Fruit fly (Drosophila melanogaster) whole organism, prepupa: ENCODE results near the gene CG11768.

Experiments
- CG11902 ChIP-seq: fragments of 200-800 bp; sonication (Bioruptor generic); optimal IDR thresholded peaks from 3 replicates; lab custom pipeline; 2016; ENCODE audit warnings: missing biosample characterization, missing genetic modification characterization
- CG15336 ChIP-seq: fragments of 200-800 bp; sonication (Bioruptor generic); IDR thresholded peaks from 2 replicates; pipeline ENCODE4 v1.3.6; 2022; ENCODE audit warnings: missing biosample characterization, missing genetic modification characterization
- CG1621 ChIP-seq: fragments of 200-800 bp; sonication (Bioruptor generic); optimal IDR thresholded peaks from 3 replicates; lab custom pipeline; 2018; ENCODE audit warnings: missing biosample characterization, mild to moderate bottlenecking, missing genetic modification characterization
- CG3032 ChIP-seq: fragments of 200-800 bp; optimal IDR thresholded peaks from 2 replicates; lab custom pipeline; 2019; ENCODE audit warnings: missing biosample characterization, mild to moderate bottlenecking, missing genetic modification characterization, moderate library complexity
- CG31627 ChIP-seq: fragments of 200-800 bp; sonication (Bioruptor generic); optimal IDR thresholded peaks from 3 replicates; lab custom pipeline; 2016; ENCODE audit warnings: missing biosample characterization, missing genetic modification characterization
- CG34406 ChIP-seq: fragments of 200-800 bp; sonication (Bioruptor generic); optimal IDR thresholded peaks from 3 replicates; lab custom pipeline; 2016; ENCODE audit warnings: missing biosample characterization, missing genetic modification characterization
- CG3919 ChIP-seq: fragments of 200-800 bp; sonication (Bioruptor generic); optimal IDR thresholded peaks from 3 replicates; lab custom pipeline; 2016; ENCODE audit warnings: missing biosample characterization, missing genetic modification characterization
- CG4318 ChIP-seq: fragments of 200-800 bp; sonication (Bioruptor generic); optimal IDR thresholded peaks from 3 replicates; lab custom pipeline; 2017; ENCODE audit warnings: missing biosample characterization, mild to moderate bottlenecking, missing genetic modification characterization
- CG6163 ChIP-seq: fragments of 200-800 bp; sonication (Bioruptor generic); IDR thresholded peaks from 3 replicates; pipeline ENCODE4 v1.3.6; 2022; ENCODE audit warnings: missing biosample characterization, missing genetic modification characterization
- CG6276 ChIP-seq: fragments of 200-800 bp; sonication (Bioruptor generic); optimal IDR thresholded peaks from 2 replicates; lab custom pipeline; 2017; ENCODE audit warnings: missing biosample characterization, mild to moderate bottlenecking, missing genetic modification characterization
- CG6808 ChIP-seq: fragments of 200-800 bp; sonication (Bioruptor generic); optimal IDR thresholded peaks from 3 replicates; lab custom pipeline; 2017; ENCODE audit warnings: missing biosample characterization, missing genetic modification characterization, mild to moderate bottlenecking, moderate library complexity, missing genetic modification reagents
- CG6854 ChIP-seq: fragments of 200-800 bp; sonication (Bioruptor generic); optimal IDR thresholded peaks from 2 replicates; lab custom pipeline; 2017; ENCODE audit warnings: missing biosample characterization, mild to moderate bottlenecking, missing genetic modification characterization
- CG7368 ChIP-seq: fragments of 200-800 bp; sonication (Bioruptor generic); optimal IDR thresholded peaks from 3 replicates; lab custom pipeline; 2016; ENCODE audit warnings: missing biosample characterization, missing genetic modification characterization
- CG8119 ChIP-seq: fragments of 200-800 bp; sonication (Bioruptor generic); IDR thresholded peaks from 3 replicates; pipeline ENCODE4 v1.3.6; 2022; ENCODE audit warnings: missing biosample characterization, missing genetic modification characterization
- CG8319 ChIP-seq: fragments of 200-800 bp; sonication (Bioruptor generic); optimal IDR thresholded peaks from 3 replicates; lab custom pipeline; 2016; ENCODE audit warnings: missing biosample characterization, missing genetic modification characterization
- CG8632 ChIP-seq: fragments of 200-800 bp; sonication (Bioruptor generic); optimal IDR thresholded peaks from 3 replicates; lab custom pipeline; 2016; ENCODE audit warnings: missing biosample characterization, missing genetic modification characterization
- CG9139 ChIP-seq: fragments of 200-800 bp; sonication (Bioruptor generic); optimal IDR thresholded peaks from 3 replicates; lab custom pipeline; 2017; ENCODE audit warnings: missing biosample characterization, mild to moderate bottlenecking, missing genetic modification characterization
- Eip75B ChIP-seq: fragments of 200-800 bp; sonication (Bioruptor generic); optimal IDR thresholded peaks from 3 replicates; lab custom pipeline; 2016; ENCODE audit warnings: missing biosample characterization, missing genetic modification characterization
- Eip78C ChIP-seq: fragments of 200-800 bp; sonication (Bioruptor generic); peaks from one replicate; lab custom pipeline; 2016; ENCODE audit warnings: missing biosample characterization, missing genetic modification characterization
- Eip93F ChIP-seq: fragments of 200-800 bp; sonication (Bioruptor generic); optimal IDR thresholded peaks from 2 replicates; lab custom pipeline; 2016; ENCODE audit warnings: missing biosample characterization, mild to moderate bottlenecking, missing genetic modification characterization
- Ets96B ChIP-seq: fragments of 200-800 bp; optimal IDR thresholded peaks from 2 replicates; lab custom pipeline; 2019; ENCODE audit warnings: missing biosample characterization, mild to moderate bottlenecking, missing genetic modification characterization, moderate library complexity
- Gug ChIP-seq: fragments of 200-800 bp; sonication (Bioruptor generic); IDR thresholded peaks from 2 replicates; pipeline ENCODE4 v1.3.6; 2022; ENCODE audit warnings: missing biosample characterization, missing genetic modification characterization
- Hr39 ChIP-seq: fragments of 200-800 bp; sonication (Bioruptor generic); optimal IDR thresholded peaks from 2 replicates; lab custom pipeline; 2016; ENCODE audit warnings: missing biosample characterization, missing genetic modification characterization
- Lpt ChIP-seq: fragments of 200-800 bp; sonication (Bioruptor generic); optimal IDR thresholded peaks from 3 replicates; lab custom pipeline; 2016; ENCODE audit warnings: missing biosample characterization, missing genetic modification characterization
- OdsH ChIP-seq: fragments of 200-800 bp; sonication (Bioruptor generic); optimal IDR thresholded peaks from 3 replicates; lab custom pipeline; 2016; ENCODE audit warnings: missing biosample characterization, missing genetic modification characterization
- Smox ChIP-seq: fragments of 200-800 bp; sonication (Bioruptor generic); optimal IDR thresholded peaks from 3 replicates; lab custom pipeline; 2016; ENCODE audit warnings: missing biosample characterization, missing genetic modification characterization
- Sox102F ChIP-seq: fragments of 200-800 bp; sonication (Bioruptor generic); optimal IDR thresholded peaks from 2 replicates; lab custom pipeline; 2016; ENCODE audit warnings: missing biosample characterization, mild to moderate bottlenecking, missing genetic modification characterization
- Sox14 ChIP-seq: fragments of 200-800 bp; sonication (Bioruptor generic); optimal IDR thresholded peaks from 3 replicates; lab custom pipeline; 2016; ENCODE audit warnings: missing biosample characterization, missing genetic modification characterization
- achi ChIP-seq: fragments of 200-800 bp; sonication (Bioruptor generic); optimal IDR thresholded peaks from 3 replicates; lab custom pipeline; 2016; ENCODE audit warnings: missing biosample characterization, missing genetic modification characterization
- cyc ChIP-seq: fragments of 200-800 bp; sonication (Bioruptor generic); optimal IDR thresholded peaks from 3 replicates; lab custom pipeline; 2016; ENCODE audit warnings: missing biosample characterization, missing genetic modification characterization
- dsx ChIP-seq: fragments of 200-800 bp; optimal IDR thresholded peaks from 3 replicates; lab custom pipeline; 2019; ENCODE audit warnings: missing biosample characterization, mild to moderate bottlenecking, missing genetic modification characterization, moderate library complexity; ENCODE audit not compliant: poor library complexity, severe bottlenecking
- eg ChIP-seq: fragments of 200-800 bp; sonication (Bioruptor generic); IDR thresholded peaks from 3 replicates; pipeline ENCODE4 v1.3.6; 2022; ENCODE audit warnings: missing biosample characterization, missing genetic modification characterization
- fkh ChIP-seq: fragments of 200-800 bp; sonication (Bioruptor generic); optimal IDR thresholded peaks from 3 replicates; lab custom pipeline; 2017; ENCODE audit warnings: missing biosample characterization, mild to moderate bottlenecking, missing genetic modification characterization, moderate library complexity
- lz ChIP-seq: fragments of 200-800 bp; sonication (Bioruptor generic); optimal IDR thresholded peaks from 3 replicates; lab custom pipeline; 2016; ENCODE audit warnings: missing biosample characterization, missing genetic modification characterization
- net ChIP-seq: fragments of 200-800 bp; sonication (Bioruptor generic); optimal IDR thresholded peaks from 3 replicates; lab custom pipeline; 2016; ENCODE audit warnings: missing biosample characterization, missing genetic modification characterization
- salr ChIP-seq, 2 experiments: fragments of 200-800 bp; sonication (Bioruptor generic); optimal IDR thresholded peaks; 3 replicates each; lab custom pipeline; 2016 to 2018; ENCODE audit warnings: missing biosample characterization in 2 of 2, missing genetic modification characterization in 2 of 2, mild to moderate bottlenecking in 1 of 2
- spab ChIP-seq: fragments of 200-800 bp; sonication (Bioruptor generic); optimal IDR thresholded peaks from 2 replicates; lab custom pipeline; 2017; ENCODE audit warnings: missing biosample characterization, mild to moderate bottlenecking, missing genetic modification characterization, missing genetic modification reagents
- topi ChIP-seq: fragments of 200-800 bp; sonication (Bioruptor generic); optimal IDR thresholded peaks from 3 replicates; lab custom pipeline; 2016; ENCODE audit warnings: missing biosample characterization, missing genetic modification characterization

Gene CG11768

DNA sequence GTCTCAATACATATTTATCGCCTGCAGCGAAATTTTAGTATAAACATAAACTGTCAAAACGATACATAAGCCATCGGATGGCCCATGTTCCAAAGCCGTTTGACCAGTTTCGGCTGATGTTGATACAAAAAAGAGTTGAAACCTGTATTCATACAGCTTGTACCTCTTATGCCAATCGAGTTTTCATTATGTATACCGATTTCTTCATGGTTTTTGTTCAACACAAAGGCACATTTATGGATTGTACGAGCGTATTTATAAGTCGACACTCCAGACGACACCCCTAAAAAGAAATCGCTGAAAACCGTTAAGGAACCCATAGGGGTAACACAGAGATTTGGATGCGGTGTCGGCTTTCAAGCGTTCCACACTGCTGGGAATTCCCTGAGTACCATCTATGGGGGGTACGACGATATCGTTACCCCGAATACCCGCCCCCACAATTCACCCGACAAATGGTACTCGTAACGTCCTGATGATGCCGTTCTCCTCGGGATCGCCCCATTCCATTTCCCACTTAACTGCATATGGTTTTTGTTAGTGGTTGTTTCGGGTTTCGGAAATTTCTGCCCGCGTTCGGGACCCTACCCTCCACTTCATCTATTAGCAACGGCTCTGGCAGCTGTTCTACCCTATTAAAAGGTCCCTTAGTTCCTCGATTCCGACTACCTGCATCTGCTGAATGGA, 40.0 kb upstream of the CG11768 start (continued):
- TF ChIP-seq topi (GFP tag; lab: Kevin White, UChicago) (no peak), CG6163 (GFP tag; lab: Robert Waterston, UW) (peak; percentile 12; the same call in 1 of the 3 replicates), Eip78C (peak; percentile 77), CG34406 (GFP tag; lab: Kevin White, UChicago) (no peak), CG8632 (GFP tag; lab: Kevin White, UChicago) (no peak), OdsH (GFP tag; lab: Kevin White, UChicago) (no peak), CG7368 (GFP tag; lab: Kevin White, UChicago) (no peak), CG3919 (no peak), CG31627 (GFP tag; lab: Kevin White, UChicago) (no peak), salr (GFP tag; optimal IDR thresholded peaks at IDR 0.05; lab: Kevin White, UChicago) (no peak), Ets96B (no peak), Eip75B (GFP tag; lab: Kevin White, UChicago) (no peak), lz (GFP tag; lab: Kevin White, UChicago) (no peak), achi (GFP tag; lab: Kevin White, UChicago) (no peak), CG15336 (GFP tag; lab: Robert Waterston, UW) (no peak), net (GFP tag; lab: Kevin White, UChicago) (no peak), CG9139 (GFP tag; lab: Kevin White, UChicago) (no peak), cyc (GFP tag; lab: Kevin White, UChicago) (no peak), CG4318 (GFP tag; lab: Kevin White, UChicago) (no peak), Sox102F (no peak), CG3032 (tag; lab: Kevin White, UChicago) (no peak), fkh (GFP tag; lab: Kevin White, UChicago) (peak; percentile 6), Smox (no peak), CG1621 (tag; lab: Kevin White, UChicago) (no peak), spab (GFP tag; lab: Kevin White, UChicago) (no peak), CG8319 (GFP tag; lab: Kevin White, UChicago) (no peak), eg (GFP tag; lab: Robert Waterston, UW) (no peak), Sox14 (GFP tag; lab: Kevin White, UChicago) (no peak), Hr39 (no peak), CG6276 (GFP tag; lab: Kevin White, UChicago) (no peak), CG6808 (no peak), CG11902 (GFP tag; lab: Kevin White, UChicago) (no peak), Gug (GFP tag; lab: Robert Waterston, UW) (no peak)

DNA sequence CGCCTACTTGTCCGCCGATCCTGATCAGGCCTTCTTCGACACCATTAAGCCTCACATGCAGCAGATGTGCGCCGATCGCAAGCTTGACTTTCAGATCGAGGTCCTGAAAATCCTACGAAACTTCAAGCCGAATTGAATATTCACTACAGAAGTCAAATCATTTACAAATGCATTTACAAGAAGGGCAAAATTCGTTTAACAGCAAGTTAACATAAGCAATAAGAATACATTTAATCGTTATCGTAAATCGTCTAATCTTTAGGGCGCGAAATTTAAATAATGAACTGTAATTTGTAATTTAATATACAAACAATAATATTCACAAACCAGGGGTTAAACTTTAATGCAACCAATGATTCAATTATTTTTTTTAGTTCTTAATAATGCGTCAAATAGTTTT, 39.0 kb upstream of the CG11768 start:
- TF ChIP-seq CG4318 (GFP tag; lab: Kevin White, UChicago): no peak
- TF ChIP-seq CG7368 (GFP tag; lab: Kevin White, UChicago): no peak
- TF ChIP-seq Ets96B: no peak
- no peak for TF ChIP-seq CG31627 (GFP tag; lab: Kevin White, UChicago)
- no peak for TF ChIP-seq Lpt (GFP tag; lab: Kevin White, UChicago)
- no peak for TF ChIP-seq CG6163 (GFP tag; lab: Robert Waterston, UW)
- TF ChIP-seq net (GFP tag; lab: Kevin White, UChicago): no peak
- TF ChIP-seq eg (GFP tag; lab: Robert Waterston, UW): no peak
- TF ChIP-seq Eip75B (GFP tag; lab: Kevin White, UChicago): no peak
- TF ChIP-seq lz (GFP tag; lab: Kevin White, UChicago): no peak
- no peak for TF ChIP-seq CG9139 (GFP tag; lab: Kevin White, UChicago)
- no peak for TF ChIP-seq CG6854
- no peak for TF ChIP-seq cyc (GFP tag; lab: Kevin White, UChicago)
- TF ChIP-seq CG8632 (GFP tag; lab: Kevin White, UChicago): no peak
- TF ChIP-seq CG8119: no peak
- TF ChIP-seq Eip93F (GFP tag; lab: Kevin White, UChicago): no peak
- no peak for TF ChIP-seq dsx (GFP tag; lab: Kevin White, UChicago)
- no peak for TF ChIP-seq Gug (GFP tag; lab: Robert Waterston, UW)
